Fruit fly (Drosophila melanogaster) S2 (cell line): Measurements from ENCODE around the gene Aptx.

Experiments used
- CG8478 ChIP-seq: fragments of >200 bp; optimal IDR thresholded peaks from 2 replicates; lab custom pipeline; 2018
- CTCF ChIP-seq, 2 experiments: fragments of >200 bp; optimal IDR thresholded peaks; 2 replicates each; lab custom pipeline; 2018

Aptx gene

DNA sequence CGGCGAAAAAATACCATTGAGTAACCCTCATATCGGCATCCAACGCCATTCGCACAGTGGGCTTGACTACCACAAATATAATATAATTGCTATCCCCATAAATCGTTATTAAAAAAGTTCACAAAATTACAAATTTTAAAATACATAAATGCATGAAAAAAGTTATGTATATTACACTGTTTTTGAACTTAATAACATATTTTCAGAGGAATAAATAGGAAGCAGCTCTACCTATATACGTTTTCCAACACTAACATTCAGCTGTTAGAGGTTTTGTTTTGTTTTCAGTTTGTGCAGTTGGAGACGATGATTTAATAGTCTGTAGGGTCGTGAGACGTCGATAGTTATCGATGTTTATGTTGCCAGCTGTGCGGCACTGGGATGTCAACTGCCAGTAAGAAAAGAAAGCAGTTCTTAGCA is at the start of gene Aptx, which contains the start of gene Ino80:
Aptx (plus strand) TSS at position 360 of the 420 bp plus-strand sequence.
Ino80 (minus strand) TSS at position 58 of the 420 bp plus-strand sequence.
- TF ChIP-seq CG8478 (lab: Kevin White, UChicago): no peak
- TF ChIP-seq CTCF (optimal IDR thresholded peaks at IDR 0.05; lab: Kevin White, UChicago): no peak

DNA sequence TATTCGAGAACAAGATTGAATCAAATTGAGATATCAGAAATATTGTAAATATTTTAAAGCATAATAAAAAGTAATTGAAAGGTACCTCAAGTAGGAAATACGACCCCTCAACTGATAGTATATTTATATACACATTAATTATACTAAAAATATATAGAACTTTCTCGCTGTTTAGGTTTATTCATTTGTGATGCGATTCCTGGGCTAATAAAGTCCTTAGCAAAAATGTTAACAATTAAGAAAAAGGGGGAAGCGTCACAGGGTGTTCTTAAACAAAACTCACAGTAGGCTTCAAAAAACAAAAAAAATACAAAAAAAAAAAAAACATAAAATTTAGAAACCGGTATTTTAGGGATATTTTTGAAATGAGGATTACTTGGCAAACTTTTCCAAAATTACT is 49.5 kb upstream of the Aptx start, which contains the start of gene CG43203:
CG43203 (plus strand) TSS at position 301 of the 400 bp plus-strand sequence.
- no peak for TF ChIP-seq CG8478 (lab: Kevin White, UChicago)
- no peak for TF ChIP-seq CTCF (optimal IDR thresholded peaks at IDR 0.05; lab: Kevin White, UChicago)

DNA sequence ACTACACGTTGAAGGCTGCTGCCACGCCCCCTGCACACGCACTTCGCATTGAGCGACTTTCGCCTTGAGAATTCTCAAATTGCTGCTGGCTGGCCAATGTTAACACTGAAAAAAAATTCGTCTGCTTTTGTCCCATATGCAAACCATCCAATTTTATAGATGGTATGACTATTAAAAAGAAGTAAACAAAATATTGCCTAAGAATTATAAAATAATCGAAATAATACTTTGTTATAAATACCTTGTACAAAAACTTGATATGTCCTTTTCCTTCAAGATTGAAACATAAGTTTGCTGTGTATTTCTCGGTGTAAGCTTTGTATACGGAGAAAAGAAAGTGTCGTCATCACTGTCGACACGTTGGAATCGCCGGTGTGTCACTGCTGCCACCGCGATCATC is 40.4 kb upstream of the Aptx start:
- TF ChIP-seq CG8478 (lab: Kevin White, UChicago): no peak
- no peak for TF ChIP-seq CTCF (optimal IDR thresholded peaks at IDR 0.05; lab: Kevin White, UChicago)

DNA sequence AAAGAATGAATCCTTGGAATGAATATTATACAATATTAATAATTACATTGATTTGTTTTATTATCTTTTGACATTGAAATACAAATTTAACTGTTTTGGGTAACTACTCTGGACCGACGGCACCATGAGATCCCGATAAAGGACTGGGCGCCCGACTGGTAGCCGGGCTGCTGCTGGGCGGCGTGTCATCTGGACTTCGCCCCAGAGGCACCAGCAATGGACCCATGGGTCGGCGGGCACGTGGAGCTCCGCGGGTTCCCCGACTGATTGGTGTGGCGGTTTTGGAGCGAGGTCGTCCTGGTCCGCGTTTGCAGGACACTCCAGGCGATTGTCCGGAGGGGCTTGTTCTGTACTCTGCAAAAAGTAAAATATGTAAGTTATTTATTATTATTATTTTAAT is 34.2 kb upstream of the Aptx start:
- no peak for TF ChIP-seq CG8478 (lab: Kevin White, UChicago)
- TF ChIP-seq CTCF (optimal IDR thresholded peaks at IDR 0.05; lab: Kevin White, UChicago): no peak

DNA sequence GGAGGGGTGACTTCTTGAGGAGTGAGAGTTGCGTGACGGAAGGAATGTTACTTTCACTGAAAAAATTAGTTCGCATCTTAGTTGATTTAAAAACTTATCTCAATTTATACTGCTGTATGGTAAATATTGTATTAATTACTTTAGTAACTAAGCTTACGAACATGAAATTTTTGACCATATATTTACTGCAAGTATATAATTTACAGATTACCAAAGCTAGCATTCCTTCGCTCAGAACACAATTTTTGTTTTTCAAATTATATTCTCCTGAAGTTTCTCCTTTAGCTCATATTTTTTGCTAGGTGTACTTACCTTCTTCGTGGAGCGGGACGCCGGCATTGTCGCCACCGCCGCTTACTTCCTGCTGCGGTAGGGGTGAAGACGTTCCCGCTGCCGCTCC is 32.6 kb upstream of the Aptx start:
- no peak for TF ChIP-seq CG8478 (lab: Kevin White, UChicago)
- TF ChIP-seq CTCF (optimal IDR thresholded peaks at IDR 0.05; lab: Kevin White, UChicago): no peak

DNA sequence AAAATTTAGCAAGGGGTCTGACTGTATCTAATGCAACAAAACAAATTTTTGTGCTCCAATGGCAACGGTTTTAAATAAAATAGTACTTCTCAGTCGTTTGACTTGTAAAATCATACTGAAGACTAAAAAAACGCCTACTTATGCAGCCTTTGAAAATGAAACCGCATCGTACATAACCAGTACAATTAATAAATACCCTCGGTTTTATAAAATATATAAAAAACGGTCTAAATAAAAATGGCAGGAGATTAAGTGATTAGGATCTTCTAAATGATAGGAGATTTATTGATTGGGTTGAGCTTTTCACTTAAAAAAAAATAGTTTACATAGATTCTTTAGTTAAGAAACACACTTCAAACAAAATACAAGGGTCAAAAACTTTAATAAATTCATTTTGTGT is 28.6 kb upstream of the Aptx start, which contains the start of gene CG3581:
CG3581 (minus strand) TSS at position 101 of the 400 bp plus-strand sequence.
- TF ChIP-seq CTCF (optimal IDR thresholded peaks at IDR 0.05; lab: Kevin White, UChicago) (no peak), CG8478 (lab: Kevin White, UChicago) (no peak)

DNA sequence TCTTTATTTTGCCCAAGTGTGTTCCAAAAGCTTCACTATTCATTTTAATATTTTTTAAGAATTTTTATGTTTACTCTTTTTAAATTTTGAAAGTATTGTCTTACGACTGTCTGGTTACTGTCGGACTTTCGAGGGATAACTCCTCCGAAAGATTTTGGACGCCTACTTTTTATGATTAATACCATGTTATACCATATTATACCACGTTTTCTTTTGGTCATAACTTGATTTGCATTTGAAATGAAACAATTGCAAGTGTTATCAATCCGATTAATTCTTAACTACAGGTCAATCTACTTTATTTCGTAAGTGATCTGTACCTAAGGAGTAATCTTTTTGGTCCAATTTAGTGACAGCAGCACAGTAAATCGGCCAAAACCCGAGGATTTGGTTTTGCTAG is 27.3 kb upstream of the Aptx start, which contains the start of gene CG31404:
CG31404 (minus strand) TSS at position 101 of the 400 bp plus-strand sequence.
- no peak for TF ChIP-seq CG8478 (lab: Kevin White, UChicago)
- TF ChIP-seq CTCF (optimal IDR thresholded peaks at IDR 0.05; lab: Kevin White, UChicago): no peak

DNA sequence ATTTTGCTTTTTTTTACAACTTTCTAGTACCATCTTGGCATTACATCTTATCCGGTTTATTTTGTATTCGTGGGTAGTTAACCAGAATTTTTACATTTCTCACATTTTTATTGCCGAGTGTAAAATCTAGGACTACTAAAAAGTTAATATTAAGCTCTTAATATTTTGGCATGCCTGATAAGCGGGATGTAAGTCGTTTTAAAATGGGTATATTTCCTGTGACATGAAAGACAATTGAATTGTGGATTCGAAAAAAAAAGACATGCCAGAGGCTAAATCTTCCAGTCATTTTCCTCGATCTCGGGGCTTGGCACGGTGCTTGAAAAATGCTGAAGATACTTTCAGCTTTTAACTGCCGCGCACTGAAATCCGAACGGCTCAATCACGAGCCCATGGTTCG is 26.1 kb upstream of the Aptx start, which contains the start of gene CG31245:
CG31245 (minus strand) TSS at position 101 of the 400 bp plus-strand sequence.
- TF ChIP-seq CTCF (optimal IDR thresholded peaks at IDR 0.05; lab: Kevin White, UChicago): no peak
- TF ChIP-seq CG8478 (lab: Kevin White, UChicago): no peak

DNA sequence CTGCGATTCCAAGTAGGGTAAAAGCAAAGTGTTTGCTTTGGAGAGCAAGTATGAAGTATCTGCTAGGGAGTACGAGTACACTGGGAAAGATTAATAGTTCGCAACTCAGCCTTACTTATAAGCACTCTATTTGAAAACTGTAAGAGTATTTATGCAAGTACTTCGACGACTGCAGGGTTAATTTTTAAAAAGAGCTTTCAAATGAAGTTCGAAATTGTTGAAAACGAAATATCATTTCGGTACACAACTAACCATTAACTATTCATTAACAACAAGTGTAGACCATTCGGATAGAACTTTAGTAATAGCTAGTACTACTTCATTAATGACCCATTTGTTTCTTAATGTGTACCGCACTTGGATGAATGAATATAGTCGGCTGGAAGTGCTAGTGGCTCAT is 20.0 kb upstream of the Aptx start:
- TF ChIP-seq CTCF (optimal IDR thresholded peaks at IDR 0.05; lab: Kevin White, UChicago) (no peak), CG8478 (lab: Kevin White, UChicago) (no peak)

DNA sequence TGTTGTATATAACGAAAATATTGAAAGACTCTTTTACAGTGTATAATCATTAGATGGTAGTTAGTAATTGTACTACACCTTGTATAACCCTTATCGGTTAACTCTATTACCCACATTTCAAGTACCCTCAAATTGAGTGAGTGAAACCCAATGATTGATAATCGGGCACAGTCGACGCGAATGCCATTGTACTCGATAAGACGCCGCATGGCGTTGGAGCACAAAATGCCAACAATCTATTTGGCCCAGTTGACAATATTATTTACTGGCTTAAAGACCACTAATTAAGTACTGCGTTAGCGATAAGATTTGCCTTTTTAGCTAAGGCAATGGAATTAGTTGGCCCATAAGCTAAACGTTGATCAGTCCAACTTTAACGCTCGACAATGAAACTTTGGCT is 15.6 kb upstream of the Aptx start, which contains the start of gene CG3734:
CG3734 (plus strand) TSS at position 254 of the 400 bp plus-strand sequence.
- TF ChIP-seq CG8478 (lab: Kevin White, UChicago) (no peak), CTCF (optimal IDR thresholded peaks at IDR 0.05; lab: Kevin White, UChicago) (no peak)

DNA sequence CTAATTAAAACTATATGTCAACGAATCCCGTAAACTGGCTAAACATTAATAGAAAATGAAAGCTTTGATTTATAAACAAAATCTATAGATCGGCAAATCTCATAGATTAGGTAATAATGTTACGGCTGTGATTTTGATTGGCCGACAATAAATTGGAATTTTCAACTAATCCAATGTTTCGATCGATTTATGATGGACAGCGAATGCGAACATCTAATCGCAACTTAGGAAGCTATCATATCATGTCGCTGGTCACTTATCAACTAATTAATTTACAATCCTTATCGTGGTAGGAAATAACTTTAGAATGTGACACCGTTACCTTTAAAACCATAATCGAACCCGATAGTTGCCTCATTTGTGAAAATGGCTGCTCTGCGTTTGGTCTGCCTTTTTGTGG is 13.3 kb upstream of the Aptx start, which contains the start of gene CG18493:
CG18493 (plus strand) TSS at position 352 of the 400 bp plus-strand sequence.
- TF ChIP-seq CTCF (optimal IDR thresholded peaks at IDR 0.05; lab: Kevin White, UChicago) (no peak), CG8478 (lab: Kevin White, UChicago) (no peak)

DNA sequence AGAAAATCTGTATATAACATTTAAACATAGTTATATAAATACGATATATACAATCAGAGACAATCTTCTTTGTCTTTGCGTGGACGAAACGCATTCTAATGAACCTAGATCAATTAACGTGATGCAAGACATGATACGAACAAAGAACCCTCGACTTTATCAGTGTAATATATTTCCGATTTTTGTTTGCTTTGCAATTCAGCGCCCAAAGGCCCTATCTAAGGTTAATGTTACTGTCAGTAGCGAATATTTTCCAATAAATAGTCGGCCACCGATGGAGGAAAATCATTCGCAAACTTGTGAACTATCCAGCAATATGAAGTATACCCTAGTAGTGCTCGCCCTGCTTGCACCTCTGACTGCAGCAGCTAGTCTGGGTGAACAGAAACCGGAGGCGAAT is 10.2 kb upstream of the Aptx start, which contains the start of gene CG3739:
CG3739 (plus strand) TSS at position 301 of the 400 bp plus-strand sequence.
- TF ChIP-seq CTCF (optimal IDR thresholded peaks at IDR 0.05; lab: Kevin White, UChicago): no peak
- no peak for TF ChIP-seq CG8478 (lab: Kevin White, UChicago)

DNA sequence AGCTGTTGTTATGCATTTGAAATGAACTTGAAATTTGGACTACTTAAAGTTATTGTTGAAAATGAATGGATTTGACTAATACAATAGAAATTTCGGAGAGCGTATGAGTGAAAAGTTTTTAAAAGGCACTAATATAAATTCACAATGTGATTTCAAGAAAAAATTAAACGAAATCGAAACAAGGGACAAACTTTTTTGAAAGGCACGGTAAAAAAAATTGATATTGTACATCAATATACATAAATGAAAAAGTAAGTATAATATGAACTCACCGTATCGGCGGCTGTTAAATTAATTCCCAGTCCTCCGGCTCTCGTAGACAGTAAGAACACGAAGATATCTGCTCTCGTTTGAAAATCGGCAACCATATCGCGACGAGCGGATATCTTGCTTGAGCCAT is 4.8 kb upstream of the Aptx start, which contains the start of gene CG31244:
CG31244 (minus strand) TSS at position 101 of the 400 bp plus-strand sequence.
- TF ChIP-seq CG8478 (lab: Kevin White, UChicago) (no peak), CTCF (optimal IDR thresholded peaks at IDR 0.05; lab: Kevin White, UChicago) (no peak)

DNA sequence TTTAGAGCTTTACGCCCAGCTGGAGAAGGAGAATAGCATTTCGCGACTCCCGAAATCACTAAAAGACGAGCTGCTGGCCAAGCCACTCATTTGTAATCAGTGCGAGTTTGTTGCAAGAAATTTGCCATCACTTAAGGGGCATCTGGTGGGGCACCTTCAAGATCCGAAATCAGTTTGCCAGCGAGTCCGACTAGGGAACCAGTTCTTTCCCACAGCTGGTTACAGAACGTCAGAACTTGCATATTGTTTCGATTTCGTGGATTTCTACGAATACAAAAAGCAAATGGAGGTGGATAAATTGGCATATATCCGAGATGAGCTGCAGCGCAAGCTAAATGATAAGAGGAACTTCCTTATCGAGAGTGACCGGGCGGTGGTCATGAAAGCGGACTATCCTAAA is 1.0 kb downstream of the Aptx start:
- TF ChIP-seq CTCF (optimal IDR thresholded peaks at IDR 0.05; lab: Kevin White, UChicago) (no peak), CG8478 (lab: Kevin White, UChicago) (no peak)

DNA sequence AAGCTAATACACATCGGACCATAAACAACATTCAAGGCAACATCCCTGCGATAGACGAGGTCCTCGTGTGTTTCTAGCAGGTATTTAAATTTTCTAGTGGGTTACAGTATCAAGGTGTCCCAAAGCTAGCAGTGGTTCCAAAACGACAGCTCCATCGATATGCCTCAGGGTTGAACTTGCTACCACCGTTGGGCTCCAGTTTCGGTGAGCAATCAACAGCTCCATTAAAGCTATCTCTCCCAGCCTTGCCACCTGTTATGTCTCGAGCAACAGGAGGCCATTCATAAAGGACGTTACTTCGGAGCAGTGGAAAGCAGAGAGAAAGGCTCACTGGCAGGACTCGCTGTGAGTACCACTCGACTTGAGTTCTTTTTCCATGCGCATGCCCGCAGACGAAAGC is 3.6 kb downstream of the Aptx start:
- TF ChIP-seq CTCF (optimal IDR thresholded peaks at IDR 0.05; lab: Kevin White, UChicago): no peak
- no peak for TF ChIP-seq CG8478 (lab: Kevin White, UChicago)

DNA sequence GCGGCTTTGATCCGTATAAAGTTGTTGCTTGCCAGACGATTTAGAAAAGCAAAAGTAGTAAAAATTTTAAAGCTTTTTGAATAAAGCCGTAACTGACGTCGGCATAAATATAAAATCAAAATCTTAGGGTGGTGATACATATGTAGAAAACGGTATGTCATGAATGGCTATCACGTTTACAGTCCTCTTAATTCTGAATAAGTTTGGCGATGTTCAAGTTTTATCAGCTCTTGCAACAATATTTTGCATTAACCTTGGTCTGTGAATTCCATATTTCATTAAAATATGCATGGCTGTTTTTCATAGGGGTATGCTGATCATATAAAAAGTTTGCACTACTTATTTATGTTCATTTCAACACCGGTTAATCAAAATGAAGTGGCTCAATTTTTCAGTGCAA is 5.3 kb downstream of the Aptx start, which contains the start of gene CG11626:
CG11626 (plus strand) TSS at position 301 of the 400 bp plus-strand sequence.
- no peak for TF ChIP-seq CTCF (optimal IDR thresholded peaks at IDR 0.05; lab: Kevin White, UChicago)
- TF ChIP-seq CG8478 (lab: Kevin White, UChicago): no peak
